Worm (Caenorhabditis elegans) whole organism, L2 larva: ENCODE data around the gene ubc-19.

ENCODE experiments used
- ama-1 ChIP-seq: fragments of 150-350 bp; optimal IDR thresholded peaks from 2 replicates; lab custom pipeline; 2018; ENCODE audit warnings: inconsistent platforms
- elt-3 ChIP-seq: sonication (generic microtip); optimal IDR thresholded peaks from 2 replicates; lab custom pipeline; 2017; ENCODE audit warnings: missing biosample characterization, missing genetic modification characterization
- nhr-23 ChIP-seq: fragments of 150-350 bp; optimal IDR thresholded peaks from 2 replicates; lab custom pipeline; 2014; ENCODE audit warnings: missing biosample characterization, missing genetic modification reagents, missing genetic modification characterization
- nhr-6 ChIP-seq: fragments of 150-350 bp; optimal IDR thresholded peaks from 2 replicates; lab custom pipeline; 2014; ENCODE audit warnings: missing biosample characterization, missing genetic modification characterization
- snpc-4 ChIP-seq: fragments of 150-350 bp; optimal IDR thresholded peaks from 2 replicates; lab custom pipeline; 2014; ENCODE audit warnings: missing biosample characterization, missing genetic modification characterization
- unc-55 ChIP-seq: fragments of 150-350 bp; sonication (generic microtip); optimal IDR thresholded peaks from 3 replicates; lab custom pipeline; 2014; ENCODE audit warnings: missing biosample characterization, missing genetic modification reagents, missing genetic modification characterization
- ztf-1 ChIP-seq: fragments of 200-800 bp; sonication (Bioruptor generic); conservative IDR thresholded peaks from 2 replicates; pipeline ENCODE4 v1.3.6; 2022; ENCODE audit warnings: missing genetic modification characterization, missing compliant biosample characterization

DNA sequence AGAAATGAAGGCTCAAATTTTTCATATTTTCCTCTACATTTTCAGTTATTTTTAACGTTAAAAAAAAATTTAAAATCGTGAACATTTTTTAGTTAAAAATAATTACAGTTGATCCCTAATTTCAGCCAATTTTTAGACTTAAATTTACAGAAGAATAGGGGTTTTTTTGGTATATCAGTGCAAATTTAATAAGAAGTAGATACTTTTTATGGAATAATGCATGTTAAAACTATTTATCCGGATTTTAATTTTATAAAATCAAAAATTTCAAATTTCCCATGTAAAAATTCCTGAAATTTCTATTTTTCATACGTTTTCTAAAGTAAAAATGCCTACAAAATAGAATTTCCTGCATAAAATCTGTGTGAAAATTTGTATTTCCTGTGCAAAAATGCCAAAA is 34.5 kb upstream of the ubc-19 start:
- TF ChIP-seq nhr-23 (no peak), ztf-1 (GFP tag; lab: Robert Waterston, UW) (no peak), ama-1 (no peak), unc-55 (GFP tag; lab: Kevin White, UChicago) (no peak), elt-3 (tag; lab: Kevin White, UChicago) (no peak), nhr-6 (tag; lab: Kevin White, UChicago) (no peak), snpc-4 (tag; lab: Kevin White, UChicago) (no peak)
